Worm (Caenorhabditis elegans) whole organism, L4 larva: ENCODE measurements around the gene gcy-21.
A peak's percentile ranks its signal among the peaks of the same experiment; 100 is the strongest.
"Not testable (repeated sequence)": the region's sequence is repeated elsewhere in the genome, so short reads cannot be mapped to it uniquely, and the experiment has no call there.

Source experiments
- F10B5.3 ChIP-seq: sonication (generic microtip); optimal IDR thresholded peaks from 2 replicates; lab custom pipeline; 2016; ENCODE audit warnings: mild to moderate bottlenecking, missing genetic modification characterization, missing compliant biosample characterization
- F26F4.8 ChIP-seq: fragments of 200-800 bp; sonication (Bioruptor generic); conservative IDR thresholded peaks from 2 replicates; pipeline ENCODE4 v1.3.6; 2022; ENCODE audit warnings: missing genetic modification characterization, missing compliant biosample characterization
- F44E2.7 ChIP-seq: fragments of 200-800 bp; sonication (Bioruptor generic); IDR thresholded peaks from 2 replicates; pipeline ENCODE4 v2.1.2; 2022; ENCODE audit warnings: missing genetic modification characterization, missing compliant biosample characterization
- F49E8.2 ChIP-seq: sonication (generic microtip); optimal IDR thresholded peaks from 2 replicates; lab custom pipeline; 2016; ENCODE audit warnings: missing compliant biosample characterization, mild to moderate bottlenecking, missing genetic modification characterization, borderline replicate concordance
- ZK546.5 ChIP-seq, 2 experiments: sonication (generic microtip); optimal IDR thresholded peaks; 2 replicates each; lab custom pipeline; 2017; ENCODE audit warnings: missing biosample characterization in 2 of 2, missing genetic modification characterization in 2 of 2
- aly-2 ChIP-seq: sonication (generic microtip); optimal IDR thresholded peaks from 2 replicates; lab custom pipeline; 2018; ENCODE audit warnings: missing biosample characterization, missing genetic modification characterization
- arid-1 ChIP-seq: fragments of 200-800 bp; sonication (Bioruptor generic); conservative IDR thresholded peaks from 2 replicates; pipeline ENCODE4 v1.3.6; 2022; ENCODE audit warnings: missing genetic modification reagents, missing genetic modification characterization, missing compliant biosample characterization
- cey-2 ChIP-seq: sonication (generic microtip); optimal IDR thresholded peaks from 3 replicates; lab custom pipeline; 2017; ENCODE audit warnings: missing genetic modification characterization, mild to moderate bottlenecking, missing compliant biosample characterization, antibody characterized with exemption, borderline replicate concordance; ENCODE audit not compliant: insufficient read depth
- daf-12 ChIP-seq: fragments of 150-350 bp; optimal IDR thresholded peaks from 2 replicates; lab custom pipeline; 2014; ENCODE audit warnings: missing biosample characterization, missing genetic modification reagents, missing genetic modification characterization
- daf-8 ChIP-seq: fragments of 200-800 bp; sonication (Bioruptor generic); IDR thresholded peaks from 2 replicates; pipeline ENCODE4 v1.3.6; 2022; ENCODE audit warnings: missing genetic modification characterization, missing compliant biosample characterization
- dmd-6 ChIP-seq: fragments of 200-800 bp; sonication (Bioruptor generic); IDR thresholded peaks from 2 replicates; pipeline ENCODE4 v1.3.6; 2022; ENCODE audit warnings: missing genetic modification reagents, missing genetic modification characterization, missing compliant biosample characterization
- dmd-8 ChIP-seq: fragments of 200-800 bp; sonication (Bioruptor generic); IDR thresholded peaks from 2 replicates; pipeline ENCODE4 v1.3.6; 2022; ENCODE audit warnings: missing genetic modification characterization, missing compliant biosample characterization
- dpl-1 ChIP-seq: fragments of 150-350 bp; optimal IDR thresholded peaks from 2 replicates; lab custom pipeline; 2014; ENCODE audit warnings: missing biosample characterization, missing genetic modification reagents, missing genetic modification characterization
- hif-1 ChIP-seq, 2 experiments: sonication (generic microtip); optimal IDR thresholded peaks; 2 replicates each; lab custom pipeline; 2016 to 2017; ENCODE audit warnings: missing compliant biosample characterization in 2 of 2, missing genetic modification characterization in 2 of 2, missing genetic modification reagents in 2 of 2, missing genotype in 2 of 2, mild to moderate bottlenecking in 1 of 2
- hlh-30 ChIP-seq: sonication (generic microtip); optimal IDR thresholded peaks from 2 replicates; lab custom pipeline; 2017; ENCODE audit warnings: antibody characterized with exemption, mild to moderate bottlenecking, missing genetic modification characterization, missing compliant biosample characterization; ENCODE audit not compliant: insufficient read depth
- hmg-1.1 ChIP-seq: fragments of 200-800 bp; sonication (Bioruptor generic); IDR thresholded peaks from 2 replicates; pipeline ENCODE4 v1.3.6; 2022; ENCODE audit warnings: missing genetic modification reagents, missing genetic modification characterization, missing compliant biosample characterization
- lin-1 ChIP-seq: fragments of 200-800 bp; sonication (Bioruptor generic); IDR thresholded peaks from 2 replicates; pipeline ENCODE4 v1.3.6; 2022; ENCODE audit warnings: missing genetic modification reagents, missing genetic modification characterization, missing compliant biosample characterization
- lin-29 ChIP-seq: fragments of 200-800 bp; sonication (Bioruptor generic); IDR thresholded peaks from 2 replicates; pipeline ENCODE4 v1.3.6; 2022; ENCODE audit warnings: missing genetic modification reagents, missing genetic modification characterization, missing compliant biosample characterization
- lin-38 ChIP-seq: fragments of 200-800 bp; sonication (Bioruptor generic); IDR thresholded peaks from 2 replicates; pipeline ENCODE4 v1.3.6; 2022; ENCODE audit warnings: missing genetic modification reagents, missing genetic modification characterization, missing compliant biosample characterization
- lir-3 ChIP-seq: sonication (generic microtip); optimal IDR thresholded peaks from 2 replicates; lab custom pipeline; 2016; ENCODE audit warnings: mild to moderate bottlenecking, missing genetic modification characterization, missing compliant biosample characterization
- lsy-2 ChIP-seq, 2 experiments: fragments of 150-350 bp in 1 of 2; sonication (generic microtip) in 1 of 2; optimal IDR thresholded peaks; 2 replicates each; lab custom pipeline; 2014 to 2017; ENCODE audit warnings: missing biosample characterization in 2 of 2, missing genetic modification characterization in 2 of 2
- mes-2 ChIP-seq: sonication (generic microtip); optimal IDR thresholded peaks from 2 replicates; lab custom pipeline; 2016; ENCODE audit warnings: missing genotype, mild to moderate bottlenecking, missing genetic modification characterization, missing compliant biosample characterization; ENCODE audit not compliant: poor library complexity, severe bottlenecking
- mxl-3 ChIP-seq: fragments of 200-800 bp; sonication (Bioruptor generic); optimal IDR thresholded peaks from 2 replicates; lab custom pipeline; 2018; ENCODE audit warnings: mild to moderate bottlenecking, missing genetic modification characterization, missing compliant biosample characterization
- nhr-10 ChIP-seq: fragments of 150-350 bp; optimal IDR thresholded peaks from 2 replicates; lab custom pipeline; 2014; ENCODE audit warnings: missing biosample characterization, missing genetic modification characterization
- nhr-102 ChIP-seq: sonication (generic microtip); optimal IDR thresholded peaks from 2 replicates; lab custom pipeline; 2016; ENCODE audit warnings: mild to moderate bottlenecking, missing genetic modification characterization, moderate library complexity, missing compliant biosample characterization
- nhr-11 ChIP-seq: fragments of 150-350 bp; optimal IDR thresholded peaks from 2 replicates; lab custom pipeline; 2014; ENCODE audit warnings: missing biosample characterization, missing genetic modification characterization
- nhr-111 ChIP-seq: fragments of 200-800 bp; sonication (Bioruptor generic); optimal IDR thresholded peaks from 2 replicates; lab custom pipeline; 2018; ENCODE audit warnings: mild to moderate bottlenecking, missing genetic modification characterization, missing compliant biosample characterization
- nhr-42 ChIP-seq: fragments of 200-800 bp; sonication (Bioruptor generic); IDR thresholded peaks from 2 replicates; pipeline ENCODE4 v1.3.6; 2022; ENCODE audit warnings: missing genetic modification characterization, missing compliant biosample characterization
- pqm-1 ChIP-seq: sonication (generic microtip); optimal IDR thresholded peaks from 2 replicates; lab custom pipeline; 2017; ENCODE audit warnings: missing biosample characterization, missing genetic modification characterization
- spr-1 ChIP-seq: sonication (generic microtip); optimal IDR thresholded peaks from 2 replicates; lab custom pipeline; 2016; ENCODE audit warnings: mild to moderate bottlenecking, missing genetic modification characterization, missing compliant biosample characterization
- spr-3 ChIP-seq: fragments of 200-800 bp; sonication (Bioruptor generic); optimal IDR thresholded peaks from 2 replicates; lab custom pipeline; 2018; ENCODE audit warnings: mild to moderate bottlenecking, missing genetic modification characterization, missing compliant biosample characterization
- unc-130 ChIP-seq: sonication (generic microtip); optimal IDR thresholded peaks from 2 replicates; lab custom pipeline; 2016; ENCODE audit warnings: missing genetic modification reagents, missing genetic modification characterization, missing compliant biosample characterization
- zag-1 ChIP-seq: fragments of 150-350 bp; optimal IDR thresholded peaks from 2 replicates; lab custom pipeline; 2014; ENCODE audit warnings: missing biosample characterization, missing genetic modification characterization
- zfp-2 ChIP-seq: sonication (generic microtip); optimal IDR thresholded peaks from 2 replicates; lab custom pipeline; 2016; ENCODE audit warnings: mild to moderate bottlenecking, missing genetic modification characterization, missing compliant biosample characterization

Gene gcy-21

ce11 chrII:2638062-2638461 is 21.4 kb upstream of the gcy-21 start, which contains the start of gene F22E5.9:
TSS of gene F22E5.9 (plus strand) at chrII:2638388.
- TF ChIP-seq F10B5.3 (tag; lab: Kevin White, UChicago), result no peak
- TF ChIP-seq lin-38 (GFP tag; lab: Robert Waterston, UW), result peak; percentile 89
- peak; percentile 86 for TF ChIP-seq dpl-1

- not testable (repeated sequence) for TF ChIP-seq F26F4.8 (GFP tag; lab: Robert Waterston, UW); spr-3 (GFP tag; lab: Kevin White, UChicago); F44E2.7 (GFP tag; lab: Robert Waterston, UW)
Observed at ce11 chrII:2639401-2640088, 19.9 kb upstream of the gcy-21 start, which contains the start of gene F22E5.8. TSS of gene F22E5.8 (plus strand) at chrII:2640038.

- TF ChIP-seq daf-12 (no peak), unc-130 (GFP tag; lab: Kevin White, UChicago) (no peak), hif-1 (tag; optimal IDR thresholded peaks at IDR 0.05; lab: Kevin White, UChicago) (no peak), nhr-42 (no peak), spr-1 (tag; lab: Kevin White, UChicago) (no peak), arid-1 (GFP tag; lab: Robert Waterston, UW) (no peak), zfp-2 (tag; lab: Kevin White, UChicago) (no peak), mxl-3 (no peak)
- TF ChIP-seq, all 104 proteins: peak for 0
Observed at ce11 chrII:2640982-2641381, 18.5 kb upstream of the gcy-21 start, which contains the start of gene F22E5.23. TSS of gene F22E5.23 (plus strand) at chrII:2641282.

- TF ChIP-seq nhr-111 (GFP tag; lab: Kevin White, UChicago) (no peak), dmd-6 (GFP tag; lab: Robert Waterston, UW) (no peak), lir-3 (no peak), F26F4.8 (GFP tag; lab: Robert Waterston, UW) (no peak), F49E8.2 (tag; lab: Kevin White, UChicago) (no peak), daf-12 (no peak), hlh-30 (no peak), cey-2 (tag; lab: Kevin White, UChicago) (no peak), lsy-2 (tag; optimal IDR thresholded peaks at IDR 0.05; lab: Kevin White, UChicago) (no peak), lin-29 (GFP tag; lab: Robert Waterston, UW) (no peak), nhr-11 (tag; lab: Kevin White, UChicago) (no peak), daf-8 (GFP tag; lab: Robert Waterston, UW) (no peak)
Observed at ce11 chrII:2641777-2642176, 17.7 kb upstream of the gcy-21 start, which contains the start of gene F22E5.7. TSS of gene F22E5.7 (plus strand) at chrII:2642077.

- TF ChIP-seq pqm-1 (tag; lab: Kevin White, UChicago) (no peak), ZK546.5 (tag; optimal IDR thresholded peaks at IDR 0.05; lab: Kevin White, UChicago) (no peak), dmd-8 (GFP tag; lab: Robert Waterston, UW) (no peak), zag-1 (tag; lab: Kevin White, UChicago) (no peak), nhr-10 (tag; lab: Kevin White, UChicago) (no peak), hmg-1.1 (no peak), mes-2 (tag; lab: Kevin White, UChicago) (no peak), daf-8 (GFP tag; lab: Robert Waterston, UW) (no peak), nhr-11 (tag; lab: Kevin White, UChicago) (no peak), nhr-102 (no peak), zfp-2 (tag; lab: Kevin White, UChicago) (no peak), lin-1 (no peak), aly-2 (tag; lab: Kevin White, UChicago) (no peak)
Observed at ce11 chrII:2644498-2644897, 15.0 kb upstream of the gcy-21 start, which contains the start of gene F22E5.11. TSS of gene F22E5.11 (minus strand) at chrII:2644598.
